Fruit fly (Drosophila melanogaster) whole organism, embryonic: ENCODE results near the gene ppk23.
A peak's percentile ranks its signal among the peaks of the same experiment; 100 is the strongest.

Experiments
- Bdp1 ChIP-seq: fragments of 200-800 bp; sonication (Bioruptor generic); optimal IDR thresholded peaks from 3 replicates; lab custom pipeline; 2016; ENCODE audit warnings: missing biosample characterization, missing genetic modification characterization
- CG11093 ChIP-seq: fragments of 200-800 bp; sonication (Bioruptor generic); IDR thresholded peaks from 3 replicates; pipeline ENCODE4 v1.3.6; 2022; ENCODE audit warnings: missing biosample characterization, missing genetic modification characterization
- CG13424 ChIP-seq: fragments of 200-800 bp; sonication (Bioruptor generic); optimal IDR thresholded peaks from 2 replicates; lab custom pipeline; 2019; ENCODE audit warnings: missing biosample characterization, mild to moderate bottlenecking, missing genetic modification characterization, moderate library complexity
- CG15696 ChIP-seq: fragments of 200-800 bp; sonication (Bioruptor generic); optimal IDR thresholded peaks from 2 replicates; lab custom pipeline; 2019; ENCODE audit warnings: missing biosample characterization, mild to moderate bottlenecking, missing genetic modification characterization, moderate library complexity
- CG17186 ChIP-seq: fragments of 200-800 bp; sonication (Bioruptor generic); optimal IDR thresholded peaks from 3 replicates; lab custom pipeline; 2017; ENCODE audit warnings: missing biosample characterization, missing genetic modification reagents, missing genetic modification characterization
- CG17802 ChIP-seq: fragments of 200-800 bp; sonication (Bioruptor generic); optimal IDR thresholded peaks from 2 replicates; lab custom pipeline; 2018; ENCODE audit warnings: missing biosample characterization, mild to moderate bottlenecking, missing genetic modification characterization, moderate library complexity
- CG2875 ChIP-seq: fragments of 200-800 bp; sonication (Bioruptor generic); optimal IDR thresholded peaks from 2 replicates; lab custom pipeline; 2017; ENCODE audit warnings: missing biosample characterization, mild to moderate bottlenecking, missing genetic modification characterization, missing genetic modification reagents
- CG3847 ChIP-seq: fragments of 200-800 bp; sonication (Bioruptor generic); IDR thresholded peaks from 2 replicates; pipeline ENCODE4 v1.3.6; 2022; ENCODE audit warnings: missing biosample characterization, missing genetic modification characterization
- CG4424 ChIP-seq: fragments of 200-800 bp; sonication (Bioruptor generic); optimal IDR thresholded peaks from 3 replicates; lab custom pipeline; 2016; ENCODE audit warnings: missing biosample characterization, missing genetic modification characterization
- CG4730 ChIP-seq: fragments of 200-800 bp; sonication (Bioruptor generic); IDR thresholded peaks from 2 replicates; pipeline ENCODE4 v1.3.6; 2022; ENCODE audit warnings: missing biosample characterization, missing genetic modification characterization
- CG7271 ChIP-seq: fragments of 200-800 bp; sonication (Bioruptor generic); optimal IDR thresholded peaks from 2 replicates; lab custom pipeline; 2018; ENCODE audit warnings: missing biosample characterization, mild to moderate bottlenecking, missing genetic modification characterization, moderate library complexity
- CG7556 ChIP-seq: fragments of 200-800 bp; sonication (Bioruptor generic); optimal IDR thresholded peaks from 2 replicates; lab custom pipeline; 2017; ENCODE audit warnings: missing biosample characterization, mild to moderate bottlenecking, missing genetic modification characterization
- CG7928 ChIP-seq: fragments of 200-800 bp; sonication (Bioruptor generic); optimal IDR thresholded peaks from 2 replicates; lab custom pipeline; 2017; ENCODE audit warnings: missing biosample characterization, mild to moderate bottlenecking, missing genetic modification characterization
- CG8924 ChIP-seq: fragments of 200-800 bp; optimal IDR thresholded peaks from 3 replicates; lab custom pipeline; 2019; ENCODE audit warnings: missing biosample characterization, mild to moderate bottlenecking, missing genetic modification characterization, moderate library complexity
- CG8944 ChIP-seq: fragments of 200-800 bp; sonication (Bioruptor generic); optimal IDR thresholded peaks from 3 replicates; lab custom pipeline; 2016; ENCODE audit warnings: missing biosample characterization, missing genetic modification characterization
- CkIIα-i1 ChIP-seq: fragments of 200-800 bp; sonication (Bioruptor generic); IDR thresholded peaks from 2 replicates; pipeline ENCODE4 v1.3.6; 2022; ENCODE audit warnings: missing biosample characterization, missing genetic modification characterization
- Dip2 ChIP-seq: fragments of 200-800 bp; sonication (Bioruptor generic); IDR thresholded peaks from 2 replicates; pipeline ENCODE4 v1.3.6; 2022; ENCODE audit warnings: missing biosample characterization, missing genetic modification characterization
- Drgx ChIP-seq: fragments of 200-800 bp; sonication (Bioruptor generic); IDR thresholded peaks from 2 replicates; pipeline ENCODE4 v1.3.6; 2022; ENCODE audit warnings: missing biosample characterization, missing genetic modification characterization
- HLH54F ChIP-seq: fragments of 200-800 bp; sonication (Bioruptor generic); optimal IDR thresholded peaks from 3 replicates; lab custom pipeline; 2016; ENCODE audit warnings: missing biosample characterization, missing genetic modification characterization
- Hr51 ChIP-seq, 2 experiments: fragments of 200-800 bp; sonication (Bioruptor generic); optimal IDR thresholded peaks; 2 replicates in 1 of 2; 3 replicates in 1 of 2; lab custom pipeline; 2016 to 2018; ENCODE audit warnings: missing biosample characterization in 2 of 2, missing genetic modification characterization in 2 of 2, mild to moderate bottlenecking in 1 of 2, moderate library complexity in 1 of 2
- MESR4 ChIP-seq: fragments of 200-800 bp; sonication (Bioruptor generic); optimal IDR thresholded peaks from 2 replicates; lab custom pipeline; 2018; ENCODE audit warnings: missing biosample characterization, mild to moderate bottlenecking, missing genetic modification characterization, moderate library complexity
- Meics ChIP-seq: fragments of 200-800 bp; sonication (Bioruptor generic); optimal IDR thresholded peaks from 2 replicates; lab custom pipeline; 2017; ENCODE audit warnings: missing biosample characterization, mild to moderate bottlenecking, missing genetic modification characterization
- Mes4 ChIP-seq: fragments of 200-800 bp; sonication (Bioruptor generic); optimal IDR thresholded peaks from 2 replicates; lab custom pipeline; 2016; ENCODE audit warnings: missing biosample characterization, missing genetic modification characterization
- Spps ChIP-seq: fragments of 200-800 bp; sonication (Bioruptor generic); optimal IDR thresholded peaks from 2 replicates; lab custom pipeline; 2018; ENCODE audit warnings: missing biosample characterization, mild to moderate bottlenecking, missing genetic modification characterization
- YL-1 ChIP-seq: fragments of 200-800 bp; sonication (Bioruptor generic); optimal IDR thresholded peaks from 3 replicates; lab custom pipeline; 2017; ENCODE audit warnings: missing biosample characterization, mild to moderate bottlenecking, missing genetic modification characterization
- br ChIP-seq: fragments of >200 bp; optimal IDR thresholded peaks from 2 replicates; lab custom pipeline; 2017
- bsh ChIP-seq, 2 experiments: fragments of 200-800 bp; sonication (Bioruptor generic); optimal IDR thresholded peaks; 2 replicates each; lab custom pipeline; 2017 to 2018; ENCODE audit warnings: mild to moderate bottlenecking in 2 of 2, missing biosample characterization in 2 of 2, missing genetic modification characterization in 2 of 2, moderate library complexity in 1 of 2
- crc ChIP-seq: fragments of 200-800 bp; sonication (Bioruptor generic); optimal IDR thresholded peaks from 2 replicates; lab custom pipeline; 2016; ENCODE audit warnings: missing biosample characterization, missing genetic modification characterization
- crol ChIP-seq: fragments of 200-800 bp; sonication (Bioruptor generic); IDR thresholded peaks from 2 replicates; pipeline ENCODE4 v1.3.6; 2022; ENCODE audit warnings: missing biosample characterization, missing genetic modification characterization
- disco-r ChIP-seq: fragments of 200-800 bp; sonication (Bioruptor generic); optimal IDR thresholded peaks from 2 replicates; lab custom pipeline; 2016; ENCODE audit warnings: missing biosample characterization, missing genetic modification characterization
- dmrt99B ChIP-seq: fragments of 200-800 bp; sonication (Bioruptor generic); optimal IDR thresholded peaks from 2 replicates; lab custom pipeline; 2018; ENCODE audit warnings: missing biosample characterization, mild to moderate bottlenecking, missing genetic modification characterization, moderate library complexity
- fu2 ChIP-seq: fragments of 200-800 bp; sonication (Bioruptor generic); optimal IDR thresholded peaks from 2 replicates; lab custom pipeline; 2016; ENCODE audit warnings: missing biosample characterization, missing genetic modification characterization
- gem ChIP-seq: fragments of 200-800 bp; sonication (Bioruptor generic); optimal IDR thresholded peaks from 2 replicates; lab custom pipeline; 2019; ENCODE audit warnings: missing biosample characterization, mild to moderate bottlenecking, missing genetic modification characterization, moderate library complexity
- gsb-n ChIP-seq: fragments of 200-800 bp; sonication (Bioruptor generic); optimal IDR thresholded peaks from 3 replicates; lab custom pipeline; 2018; ENCODE audit warnings: missing biosample characterization, mild to moderate bottlenecking, missing genetic modification characterization
- jumu ChIP-seq: fragments of 200-800 bp; sonication (Bioruptor generic); optimal IDR thresholded peaks from 3 replicates; lab custom pipeline; 2016; ENCODE audit warnings: missing biosample characterization, missing genetic modification characterization
- lbe ChIP-seq: fragments of 200-800 bp; sonication (Bioruptor generic); optimal IDR thresholded peaks from 2 replicates; lab custom pipeline; 2016; ENCODE audit warnings: missing biosample characterization, mild to moderate bottlenecking, missing genetic modification characterization
- lola ChIP-seq, 3 experiments: fragments of >200 bp in 2 of 3; fragments of 200-800 bp in 1 of 3; sonication (Bioruptor generic) in 1 of 3; optimal IDR thresholded peaks; 2 replicates each; lab custom pipeline; 2017 to 2019; ENCODE audit warnings: missing biosample characterization in 3 of 3, missing genetic modification characterization in 3 of 3, mild to moderate bottlenecking in 1 of 3, moderate library complexity in 1 of 3
- nom ChIP-seq: fragments of 200-800 bp; sonication (Bioruptor generic); optimal IDR thresholded peaks from 2 replicates; lab custom pipeline; 2017; ENCODE audit warnings: missing biosample characterization, missing genetic modification characterization, mild to moderate bottlenecking, moderate library complexity, missing genetic modification reagents
- pfk ChIP-seq: fragments of 200-800 bp; sonication (Bioruptor generic); optimal IDR thresholded peaks from 2 replicates; lab custom pipeline; 2018; ENCODE audit warnings: missing biosample characterization, mild to moderate bottlenecking, missing genetic modification characterization, moderate library complexity
- prd ChIP-seq, 3 experiments: fragments of >200 bp in 2 of 3; fragments of 200-800 bp in 1 of 3; sonication (Bioruptor generic) in 1 of 3; optimal IDR thresholded peaks in 2 of 3; IDR thresholded peaks in 1 of 3; 2 replicates in 2 of 3; 3 replicates in 1 of 3; pipeline versions ENCODE4 v1.3.6 to Lab custom; 2017 to 2022; ENCODE audit warnings: missing biosample characterization in 1 of 3, missing genetic modification characterization in 1 of 3
- sens ChIP-seq: fragments of 200-800 bp; sonication (Bioruptor generic); peaks from one replicate; lab custom pipeline; 2016; ENCODE audit warnings: missing biosample characterization, missing genetic modification characterization
- slbo ChIP-seq: fragments of 200-800 bp; sonication (Bioruptor generic); IDR thresholded peaks from 2 replicates; pipeline ENCODE4 v1.3.6; 2022; ENCODE audit warnings: missing biosample characterization, missing genetic modification characterization
- toy ChIP-seq: fragments of 200-800 bp; sonication (Bioruptor generic); IDR thresholded peaks from 2 replicates; pipeline ENCODE4 v1.3.6; 2022; ENCODE audit warnings: missing biosample characterization, missing genetic modification characterization
- zen2 ChIP-seq: fragments of 200-800 bp; sonication (Bioruptor generic); IDR thresholded peaks from 3 replicates; pipeline ENCODE4 v1.3.6; 2022; ENCODE audit warnings: missing biosample characterization, missing genetic modification characterization; ENCODE audit not compliant: partially characterized antibody
- zf30C ChIP-seq: fragments of 200-800 bp; sonication (Bioruptor generic); optimal IDR thresholded peaks from 3 replicates; lab custom pipeline; 2018; ENCODE audit warnings: missing biosample characterization, mild to moderate bottlenecking, missing genetic modification characterization

The ppk23 gene

dm6 chrX:17544409-17544808 is 24.6 kb downstream of the ppk23 start:
- TF ChIP-seq CG15696 (tag; lab: Kevin White, UChicago) (no peak), YL-1 (no peak), jumu (GFP tag; lab: Kevin White, UChicago) (no peak), Drgx (peak; percentile 47), Bdp1 (GFP tag; lab: Kevin White, UChicago) (no peak), dmrt99B (tag; lab: Kevin White, UChicago) (no peak)
- TF ChIP-seq, all 482 proteins: peak for 1

DNA sequence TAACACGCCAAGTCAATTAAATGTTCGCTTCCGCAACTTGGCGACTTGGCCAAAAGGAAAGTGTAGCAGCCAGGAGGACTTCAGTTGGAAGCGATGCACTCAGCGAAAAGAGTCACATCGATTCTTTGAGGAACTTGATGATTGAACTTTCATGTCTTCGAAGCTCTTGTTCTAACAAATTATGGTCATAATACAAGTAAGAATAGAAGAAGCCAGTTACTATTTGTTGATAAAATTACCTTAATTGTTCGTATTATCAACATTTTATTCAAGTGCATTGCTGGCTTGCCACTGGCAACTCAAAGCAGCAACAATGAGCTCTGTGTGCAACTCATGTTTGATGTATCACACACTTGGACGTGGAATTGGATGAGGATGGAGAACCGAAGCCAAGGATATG is 25.7 kb downstream of the ppk23 start:
- no peak for TF ChIP-seq CG8924
- TF ChIP-seq CG3847 = no peak
- TF ChIP-seq prd (optimal IDR thresholded peaks at IDR 0.05; lab: Kevin White, UChicago) = no peak
- no peak for TF ChIP-seq prd (GFP tag; IDR thresholded peaks at IDR 0.05; lab: Robert Waterston, UW)
- TF ChIP-seq lbe = peak; percentile 7
- TF ChIP-seq Dip2 (GFP tag; lab: Robert Waterston, UW) = no peak
- no peak for TF ChIP-seq CG2875 (GFP tag; lab: Kevin White, UChicago)
- TF ChIP-seq zf30C (GFP tag; lab: Kevin White, UChicago) = no peak
- TF ChIP-seq Drgx = peak; percentile 70
- no peak for TF ChIP-seq CkIIα-i1 (GFP tag; lab: Robert Waterston, UW)
- TF ChIP-seq CG17802 (tag; lab: Kevin White, UChicago) = no peak
- TF ChIP-seq CG7556 (GFP tag; lab: Kevin White, UChicago) = no peak
- TF ChIP-seq nom (GFP tag; lab: Kevin White, UChicago) = peak; percentile 10
- TF ChIP-seq CG7928 (GFP tag; lab: Kevin White, UChicago) = no peak
- TF ChIP-seq HLH54F (GFP tag; lab: Kevin White, UChicago) = no peak
- TF ChIP-seq Spps = no peak
- TF ChIP-seq bsh (GFP tag; optimal IDR thresholded peaks at IDR 0.05; lab: Kevin White, UChicago) = peak in 1 of 2 experiments; percentile 37
- no peak for TF ChIP-seq CG4730 (GFP tag; lab: Robert Waterston, UW)
- TF ChIP-seq CG17186 = no peak
- TF ChIP-seq crc (GFP tag; lab: Kevin White, UChicago) = no peak

dm6 chrX:17542729-17543128 is 26.3 kb downstream of the ppk23 start:
- TF ChIP-seq Meics (GFP tag; lab: Kevin White, UChicago) (no peak), nom (GFP tag; lab: Kevin White, UChicago) (peak; percentile 16), sens (GFP tag; lab: Kevin White, UChicago) (peak; percentile 23), disco-r (GFP tag; lab: Kevin White, UChicago) (no peak)

- TF ChIP-seq CG11093 (GFP tag; lab: Robert Waterston, UW) (no peak), pfk (GFP tag; lab: Kevin White, UChicago) (no peak), crol (GFP tag; lab: Robert Waterston, UW) (peak; percentile 34; the same call in 1 of the 2 replicates), toy (GFP tag; lab: Robert Waterston, UW) (no peak), CG7271 (tag; lab: Kevin White, UChicago) (no peak), CG13424 (no peak)
Observed at dm6 chrX:17538410-17538809, 30.6 kb downstream of the ppk23 start.

- no peak for TF ChIP-seq br
- TF ChIP-seq Drgx = 0 out of 2 replicates have a peak, but pooled peaks have one; percentile 12
- no peak for TF ChIP-seq Dip2 (GFP tag; lab: Robert Waterston, UW)
- no peak for TF ChIP-seq slbo (GFP tag; lab: Robert Waterston, UW)
- no peak for TF ChIP-seq CG4424
- no peak for TF ChIP-seq CG7556 (GFP tag; lab: Kevin White, UChicago)
- no peak for TF ChIP-seq Mes4
- no peak for TF ChIP-seq zen2 (GFP tag; lab: Robert Waterston, UW)
- TF ChIP-seq Hr51 (GFP tag; optimal IDR thresholded peaks at IDR 0.05; lab: Kevin White, UChicago) = no peak
- no peak for TF ChIP-seq lola (GFP tag; optimal IDR thresholded peaks at IDR 0.05; lab: Kevin White, UChicago)
- no peak for TF ChIP-seq fu2 (GFP tag; lab: Kevin White, UChicago)
- no peak for TF ChIP-seq MESR4 (GFP tag; lab: Kevin White, UChicago)
- TF ChIP-seq gem (tag; lab: Kevin White, UChicago) = peak; percentile 33
- no peak for TF ChIP-seq gsb-n (tag; lab: Kevin White, UChicago)
- TF ChIP-seq CG8944 (GFP tag; lab: Kevin White, UChicago) = no peak
Observed at dm6 chrX:17537276-17537675, 31.8 kb downstream of the ppk23 start.
